Fruit fly (Drosophila melanogaster): Measurements from ENCODE around the gene Nfs1.

Nfs1 gene

dm6 chr2L:12021193-12021592 lies 21.7 kb downstream of the Nfs1 start (continued):
- TF ChIP-seq pb (GFP tag; optimal IDR thresholded peaks at IDR 0.05) (no peak), Drgx (GFP tag; IDR thresholded peaks at IDR 0.05) (no peak), Xbp1 (GFP tag; optimal IDR thresholded peaks at IDR 0.05) (no peak), HLH4C (GFP tag; IDR thresholded peaks at IDR 0.05; ENCODE audit: partially characterized antibody) (no peak), lola (GFP tag; optimal IDR thresholded peaks at IDR 0.05) (peak in 1 of 3 experiments; percentile 62), ssp (GFP tag; IDR thresholded peaks at IDR 0.05) (no peak), CG2199 (GFP tag; IDR thresholded peaks at IDR 0.05) (no peak), ara (GFP tag; IDR thresholded peaks at IDR 0.05) (peak; percentile 19; the same call in 1 of the 2 replicates), CG18262 (tag; optimal IDR thresholded peaks at IDR 0.05) (peak; percentile 36), HLH54F (GFP tag; optimal IDR thresholded peaks at IDR 0.05) (peak; percentile 4), grn (GFP tag; optimal IDR thresholded peaks at IDR 0.05) (peak; percentile 23), MTF-1 (GFP tag; optimal IDR thresholded peaks at IDR 0.05; ENCODE audit: borderline replicate concordance) (peak; percentile 78), Stat92E (GFP tag; optimal IDR thresholded peaks at IDR 0.05) (no peak), btn (GFP tag; optimal IDR thresholded peaks at IDR 0.05) (no peak), vfl (GFP tag; optimal IDR thresholded peaks at IDR 0.05) (no peak), prd (optimal IDR thresholded peaks at IDR 0.05) (no peak), prd (GFP tag; IDR thresholded peaks at IDR 0.05) (peak; percentile 51; the same call in 2 of the 3 replicates), sens (GFP tag) (peak; percentile 96), CG4617 (GFP tag; optimal IDR thresholded peaks at IDR 0.05; ENCODE audit: borderline replicate concordance) (no peak), cato (GFP tag; optimal IDR thresholded peaks at IDR 0.05; ENCODE audit: borderline replicate concordance) (peak; percentile 34), Vsx1 (GFP tag; optimal IDR thresholded peaks at IDR 0.05) (peak; percentile 81), PHDP (tag; optimal IDR thresholded peaks at IDR 0.05) (peak; percentile 91), Ets97D (GFP tag; optimal IDR thresholded peaks at IDR 0.05) (no peak), Atf-2 (GFP tag; optimal IDR thresholded peaks at IDR 0.05) (no peak), exex (tag; optimal IDR thresholded peaks at IDR 0.05) (peak; percentile 4), ham (GFP tag; IDR thresholded peaks at IDR 0.05) (no peak), CG7372 (GFP tag; IDR thresholded peaks at IDR 0.05) (no peak), B-H1 (GFP tag; IDR thresholded peaks at IDR 0.05) (peak; percentile 11; the same call in 1 of the 3 replicates), cas (GFP tag; IDR thresholded peaks at IDR 0.05) (no peak), phol (tag; optimal IDR thresholded peaks at IDR 0.05) (no peak), h (optimal IDR thresholded peaks at IDR 0.05) (no peak), CG33213 (GFP tag; optimal IDR thresholded peaks at IDR 0.05) (peak; percentile 23), CTCF (GFP tag; optimal IDR thresholded peaks at IDR 0.05) (no peak), CG14441 (GFP tag; IDR thresholded peaks at IDR 0.05) (no peak), stwl (tag; optimal IDR thresholded peaks at IDR 0.05) (no peak), sob (GFP tag; IDR thresholded peaks at IDR 0.05) (peak; percentile 60; the same call in 1 of the 2 replicates), mirr (GFP tag; optimal IDR thresholded peaks at IDR 0.05) (peak; percentile 27), CG4328 (GFP tag; optimal IDR thresholded peaks at IDR 0.05) (peak; percentile 25), HHEX (GFP tag; optimal IDR thresholded peaks at IDR 0.05) (peak; percentile 77), CG3163 (GFP tag; optimal IDR thresholded peaks at IDR 0.05) (no peak), CG10462 (GFP tag; optimal IDR thresholded peaks at IDR 0.05) (peak; percentile 56), CG6272 (GFP tag; IDR thresholded peaks at IDR 0.05) (no peak), Myb (GFP tag; optimal IDR thresholded peaks at IDR 0.05) (no peak), Sox102F (GFP tag; optimal IDR thresholded peaks at IDR 0.05) (peak; percentile 77), CG10979 (tag; optimal IDR thresholded peaks at IDR 0.05) (peak; percentile 8), al (GFP tag; IDR thresholded peaks at IDR 0.05) (no peak), CG10431 (GFP tag; optimal IDR thresholded peaks at IDR 0.05) (peak; percentile 70), CG13287 (GFP tag; IDR thresholded peaks at IDR 0.05; ENCODE audit: partially characterized antibody) (no peak), CG2120 (GFP tag; optimal IDR thresholded peaks at IDR 0.05) (peak; percentile 52), Dref (GFP tag; IDR thresholded peaks at IDR 0.05) (no peak), Opbp (GFP tag; IDR thresholded peaks at IDR 0.05; ENCODE audit: partially characterized antibody) (no peak), CG13424 (tag; optimal IDR thresholded peaks at IDR 0.05) (peak; percentile 58)

All from whole organism, embryonic.